Fruit fly (Drosophila melanogaster): ENCODE data around the gene Imp.
A peak's percentile ranks its signal among the peaks of the same experiment; 100 is the strongest.

The Imp gene

dm6 chrX:10757616-10758078 is 66.4 kb downstream of the Imp start, which contains the start of gene Rph (continued):
- no peak for TF ChIP-seq CG1647 (GFP tag; optimal IDR thresholded peaks at IDR 0.05)
- TF ChIP-seq pan (optimal IDR thresholded peaks at IDR 0.05), result no peak
- no peak for TF ChIP-seq pan (GFP tag; optimal IDR thresholded peaks at IDR 0.05 in 1 of 2, IDR thresholded peaks at IDR 0.05 in 1 of 2)
- TF ChIP-seq ttk (GFP tag; IDR thresholded peaks at IDR 0.05), result no peak
- no peak for TF ChIP-seq Max (GFP tag; optimal IDR thresholded peaks at IDR 0.05)
- TF ChIP-seq chinmo (GFP tag; IDR thresholded peaks at IDR 0.05; ENCODE audit: partially characterized antibody), result 0 out of 4 replicates have a peak, but pooled peaks have one; percentile 21
- TF ChIP-seq chn (GFP tag; optimal IDR thresholded peaks at IDR 0.05), result no peak
- no peak for TF ChIP-seq Nf-YA (GFP tag; IDR thresholded peaks at IDR 0.05)
- no peak for TF ChIP-seq CG14050 (GFP tag; IDR thresholded peaks at IDR 0.05)
- peak; percentile 29 for TF ChIP-seq CG2678 (tag; optimal IDR thresholded peaks at IDR 0.05)
- TF ChIP-seq Dbx (GFP tag; IDR thresholded peaks at IDR 0.05), result no peak
- TF ChIP-seq CG11560 (tag; IDR thresholded peaks at IDR 0.05), result 0 out of 3 replicates have a peak, but pooled peaks have one; percentile 16
- no peak for TF ChIP-seq Trl (optimal IDR thresholded peaks at IDR 0.05)
- TF ChIP-seq Trl (GFP tag; optimal IDR thresholded peaks at IDR 0.05), result no peak
- 0 out of 3 replicates have a peak, but pooled peaks have one; percentile 25 for TF ChIP-seq hb (GFP tag; IDR thresholded peaks at IDR 0.05; ENCODE audit: partially characterized antibody)
- peak; percentile 11 for TF ChIP-seq CG7839 (tag; optimal IDR thresholded peaks at IDR 0.05)
- TF ChIP-seq br (optimal IDR thresholded peaks at IDR 0.05), result no peak
- TF ChIP-seq prd (optimal IDR thresholded peaks at IDR 0.05), result no peak
- TF ChIP-seq prd (GFP tag; IDR thresholded peaks at IDR 0.05), result peak; percentile 44; the same call in 1 of the 3 replicates
- no peak for TF ChIP-seq CkIIα-i1 (GFP tag; IDR thresholded peaks at IDR 0.05)
- peak; percentile 82 for TF ChIP-seq scrt (GFP tag; optimal IDR thresholded peaks at IDR 0.05)
- TF ChIP-seq CG16779 (GFP tag; IDR thresholded peaks at IDR 0.05), result no peak
- TF ChIP-seq Chrac-16 (GFP tag; optimal IDR thresholded peaks at IDR 0.05), result no peak
- peak; percentile 14 for TF ChIP-seq CoRest (tag; optimal IDR thresholded peaks at IDR 0.05)
- no peak for TF ChIP-seq gem (tag; optimal IDR thresholded peaks at IDR 0.05)
- no peak for TF ChIP-seq kay (GFP tag; optimal IDR thresholded peaks at IDR 0.05)
- no peak for TF ChIP-seq cg (GFP tag; optimal IDR thresholded peaks at IDR 0.05)
- no peak for TF ChIP-seq Asciz (GFP tag; optimal IDR thresholded peaks at IDR 0.05)
- TF ChIP-seq jigr1 (GFP tag; IDR thresholded peaks at IDR 0.05), result no peak
- TF ChIP-seq CG3065 (GFP tag; optimal IDR thresholded peaks at IDR 0.05), result no peak
- no peak for TF ChIP-seq CTCF (GFP tag; optimal IDR thresholded peaks at IDR 0.05)
- TF ChIP-seq jing (GFP tag; optimal IDR thresholded peaks at IDR 0.05), result no peak
- TF ChIP-seq CG4424 (GFP tag; optimal IDR thresholded peaks at IDR 0.05), result no peak

dm6 chrX:10756026-10756561 is 68.0 kb downstream of the Imp start:
- TF ChIP-seq Mrtf (GFP tag; IDR thresholded peaks at IDR 0.05) (no peak), nom (GFP tag; optimal IDR thresholded peaks at IDR 0.05) (peak; percentile 11), cad (GFP tag; optimal IDR thresholded peaks at IDR 0.05) (no peak), hbn (GFP tag; IDR thresholded peaks at IDR 0.05; ENCODE audit: partially characterized antibody) (no peak), CG7556 (GFP tag; optimal IDR thresholded peaks at IDR 0.05) (peak; percentile 58), CG13123 (GFP tag; optimal IDR thresholded peaks at IDR 0.05) (no peak), Antp (GFP tag; optimal IDR thresholded peaks at IDR 0.05) (no peak), Fer1 (GFP tag; optimal IDR thresholded peaks at IDR 0.05) (peak; percentile 2), CG18599 (GFP tag; optimal IDR thresholded peaks at IDR 0.05) (peak; percentile 39), HLH4C (GFP tag; IDR thresholded peaks at IDR 0.05; ENCODE audit: partially characterized antibody) (no peak), CG34422 (GFP tag; IDR thresholded peaks at IDR 0.05) (no peak), CG34376 (GFP tag; optimal IDR thresholded peaks at IDR 0.05) (peak; percentile 22), CG18619 (GFP tag; optimal IDR thresholded peaks at IDR 0.05) (peak; percentile 23), CG9437 (GFP tag; optimal IDR thresholded peaks at IDR 0.05) (peak; percentile 2), dati (GFP tag; IDR thresholded peaks at IDR 0.05) (no peak), CG12104 (GFP tag; optimal IDR thresholded peaks at IDR 0.05) (peak; percentile 4), CG7786 (GFP tag; optimal IDR thresholded peaks at IDR 0.05) (no peak), dmrt99B (tag; optimal IDR thresholded peaks at IDR 0.05) (peak; percentile 12), CG17186 (GFP tag; optimal IDR thresholded peaks at IDR 0.05) (no peak), CG2678 (tag; optimal IDR thresholded peaks at IDR 0.05) (peak; percentile 54), D19B (GFP tag; optimal IDR thresholded peaks at IDR 0.05) (no peak), grau (tag; optimal IDR thresholded peaks at IDR 0.05) (peak; percentile 16)
